In genomic region chr3R:30413795-30414194, dm6 we compare ENCODE assay signal across 1 fruit fly cellular context.
TF ChIP-seq lines count a peak whose summit lies in the region.

No protein-coding gene starts in this region.

TF ChIP-seq in whole organism, embryonic, 481 proteins besides CTCF, POLR2A, EP300 and RAD21 (continued from another document):
- TF ChIP-seq CG16779 (GFP tag; IDR thresholded peaks at IDR 0.05; lab: Robert Waterston, UW) (no peak), Mad (GFP tag; optimal IDR thresholded peaks at IDR 0.05; lab: Kevin White, UChicago) (no peak), klu (GFP tag; IDR thresholded peaks at IDR 0.05; lab: Robert Waterston, UW) (no peak)
